Fruit fly (Drosophila melanogaster) whole organism, adult: ENCODE data around the gene Eip74EF.

Source experiments
- CG11617 ChIP-seq: fragments of 200-800 bp; sonication (Bioruptor generic); optimal IDR thresholded peaks from 2 replicates; lab custom pipeline; 2017; ENCODE audit warnings: mild to moderate bottlenecking, missing biosample characterization, missing genetic modification reagents, missing genetic modification characterization
- CG12768 ChIP-seq: fragments of 200-800 bp; sonication (Bioruptor generic); optimal IDR thresholded peaks from 2 replicates; lab custom pipeline; 2017; ENCODE audit warnings: missing biosample characterization, missing genetic modification characterization, mild to moderate bottlenecking, moderate library complexity, missing genetic modification reagents
- CG14711 ChIP-seq: fragments of 200-800 bp; sonication (Bioruptor generic); optimal IDR thresholded peaks from 2 replicates; lab custom pipeline; 2018; ENCODE audit warnings: missing biosample characterization, mild to moderate bottlenecking, missing genetic modification characterization, moderate library complexity
- CG1620 ChIP-seq: fragments of 200-800 bp; sonication (Bioruptor generic); optimal IDR thresholded peaks from 2 replicates; lab custom pipeline; 2016; ENCODE audit warnings: missing biosample characterization, missing genetic modification characterization
- CG33017 ChIP-seq: fragments of 200-800 bp; sonication (Bioruptor generic); optimal IDR thresholded peaks from 2 replicates; lab custom pipeline; 2018; ENCODE audit warnings: missing biosample characterization, mild to moderate bottlenecking, missing genetic modification characterization, moderate library complexity
- CG5204 ChIP-seq: fragments of 200-800 bp; sonication (Bioruptor generic); optimal IDR thresholded peaks from 2 replicates; lab custom pipeline; 2016; ENCODE audit warnings: missing biosample characterization, missing genetic modification characterization
- CG7045 ChIP-seq: fragments of 200-800 bp; sonication (Bioruptor generic); optimal IDR thresholded peaks from 2 replicates; lab custom pipeline; 2017; ENCODE audit warnings: missing biosample characterization, mild to moderate bottlenecking, missing genetic modification characterization
- CG7101 ChIP-seq: fragments of 200-800 bp; sonication (Bioruptor generic); optimal IDR thresholded peaks from 2 replicates; lab custom pipeline; 2018; ENCODE audit warnings: missing biosample characterization, mild to moderate bottlenecking, missing genetic modification characterization, moderate library complexity
- Clk ChIP-seq: fragments of 200-800 bp; sonication (Bioruptor generic); optimal IDR thresholded peaks from 2 replicates; lab custom pipeline; 2017; ENCODE audit warnings: missing biosample characterization, missing genetic modification characterization
- Crg-1 ChIP-seq: fragments of 200-800 bp; sonication (Bioruptor generic); optimal IDR thresholded peaks from 2 replicates; lab custom pipeline; 2016; ENCODE audit warnings: missing biosample characterization, missing genetic modification characterization
- Hr96 ChIP-seq: fragments of 200-800 bp; sonication (Bioruptor generic); optimal IDR thresholded peaks from 2 replicates; lab custom pipeline; 2016; ENCODE audit warnings: missing biosample characterization, missing genetic modification characterization
- Mnt ChIP-seq: fragments of 200-800 bp; sonication (Bioruptor generic); optimal IDR thresholded peaks from 2 replicates; lab custom pipeline; 2016; ENCODE audit warnings: missing biosample characterization, mild to moderate bottlenecking, missing genetic modification characterization
- bab1 ChIP-seq: fragments of 200-800 bp; sonication (Bioruptor generic); optimal IDR thresholded peaks from 3 replicates; lab custom pipeline; 2019; ENCODE audit warnings: missing biosample characterization, mild to moderate bottlenecking, missing genetic modification characterization, moderate library complexity
- cic ChIP-seq: fragments of 200-800 bp; sonication (Bioruptor generic); optimal IDR thresholded peaks from 2 replicates; lab custom pipeline; 2017; ENCODE audit warnings: missing biosample characterization, mild to moderate bottlenecking, missing genetic modification characterization, moderate library complexity
- cnc ChIP-seq, 2 experiments: fragments of >200 bp; optimal IDR thresholded peaks; 2 replicates each; lab custom pipeline; 2017
- kay ChIP-seq: fragments of 200-800 bp; sonication (Bioruptor generic); peaks from one replicate; lab custom pipeline; 2016; ENCODE audit warnings: missing biosample characterization, missing genetic modification characterization, borderline replicate concordance
- ovo ChIP-seq: fragments of 200-800 bp; sonication (Bioruptor generic); optimal IDR thresholded peaks from 2 replicates; lab custom pipeline; 2016; ENCODE audit warnings: missing biosample characterization, missing genetic modification characterization
- pad ChIP-seq: fragments of 200-800 bp; sonication (Bioruptor generic); optimal IDR thresholded peaks from 3 replicates; lab custom pipeline; 2017; ENCODE audit warnings: missing biosample characterization, missing genetic modification characterization, mild to moderate bottlenecking, moderate library complexity, missing genetic modification reagents
- tj ChIP-seq: fragments of 200-800 bp; sonication (Bioruptor generic); optimal IDR thresholded peaks from 3 replicates; lab custom pipeline; 2017; ENCODE audit warnings: missing biosample characterization, mild to moderate bottlenecking, missing genetic modification characterization, moderate library complexity
- toe ChIP-seq: fragments of 200-800 bp; sonication (Bioruptor generic); optimal IDR thresholded peaks from 2 replicates; lab custom pipeline; 2016; ENCODE audit warnings: missing biosample characterization, missing genetic modification characterization

Eip74EF gene

dm6 chr3L:17603528-17604414 lies 15.4 kb downstream of the Eip74EF start:
- peak; percentile 31 for TF ChIP-seq tj
- no peak for TF ChIP-seq Hr96 (GFP tag; lab: Kevin White, UChicago)
- TF ChIP-seq toe: no peak
- TF ChIP-seq CG12768 (GFP tag; lab: Kevin White, UChicago): peak; percentile 85
- peak; percentile 18 for TF ChIP-seq CG11617 (GFP tag; lab: Kevin White, UChicago)
- peak; percentile 96 for TF ChIP-seq cic (GFP tag; lab: Kevin White, UChicago)
- no peak for TF ChIP-seq CG1620 (GFP tag; lab: Kevin White, UChicago)
- peak; percentile 12 for TF ChIP-seq pad
- TF ChIP-seq kay: peak; percentile 83
- TF ChIP-seq bab1 (GFP tag; lab: Kevin White, UChicago): no peak
- peak; percentile 63 for TF ChIP-seq CG7101
- TF ChIP-seq CG33017 (tag; lab: Kevin White, UChicago): peak; percentile 49
- peak; percentile 79 for TF ChIP-seq ovo (GFP tag; lab: Kevin White, UChicago)
- TF ChIP-seq CG7045 (GFP tag; lab: Kevin White, UChicago): peak; percentile 55
- TF ChIP-seq CG14711 (tag; lab: Kevin White, UChicago): peak; percentile 40
- no peak for TF ChIP-seq Crg-1
- TF ChIP-seq Clk: no peak
- TF ChIP-seq cnc (optimal IDR thresholded peaks at IDR 0.05; lab: Kevin White, UChicago): no peak
- TF ChIP-seq Mnt (GFP tag; lab: Kevin White, UChicago): peak; percentile 53
- TF ChIP-seq CG5204: no peak

dm6 chr3L:17596897-17597296 lies 22.2 kb downstream of the Eip74EF start:
- TF ChIP-seq Hr96 (GFP tag; lab: Kevin White, UChicago) (no peak), CG11617 (GFP tag; lab: Kevin White, UChicago) (no peak), toe (no peak), CG33017 (tag; lab: Kevin White, UChicago) (no peak), bab1 (GFP tag; lab: Kevin White, UChicago) (peak; percentile 86), CG5204 (no peak), CG7045 (GFP tag; lab: Kevin White, UChicago) (no peak), tj (no peak), Crg-1 (no peak), Clk (no peak), CG1620 (GFP tag; lab: Kevin White, UChicago) (peak; percentile 56), CG7101 (peak; percentile 23), pad (peak; percentile 17), kay (no peak), CG12768 (GFP tag; lab: Kevin White, UChicago) (no peak), CG14711 (tag; lab: Kevin White, UChicago) (peak; percentile 29), Mnt (GFP tag; lab: Kevin White, UChicago) (no peak), cic (GFP tag; lab: Kevin White, UChicago) (peak; percentile 52), ovo (GFP tag; lab: Kevin White, UChicago) (no peak), cnc (optimal IDR thresholded peaks at IDR 0.05; lab: Kevin White, UChicago) (no peak)

dm6 chr3L:17595810-17596561 lies 23.1 kb downstream of the Eip74EF start:
- TF ChIP-seq cnc (optimal IDR thresholded peaks at IDR 0.05; lab: Kevin White, UChicago): no peak
- TF ChIP-seq CG7045 (GFP tag; lab: Kevin White, UChicago): no peak
- TF ChIP-seq cic (GFP tag; lab: Kevin White, UChicago): no peak
- TF ChIP-seq Clk: no peak
- TF ChIP-seq Mnt (GFP tag; lab: Kevin White, UChicago): no peak
- no peak for TF ChIP-seq pad
- TF ChIP-seq CG12768 (GFP tag; lab: Kevin White, UChicago): no peak
- TF ChIP-seq CG33017 (tag; lab: Kevin White, UChicago): no peak
- TF ChIP-seq CG14711 (tag; lab: Kevin White, UChicago): no peak

dm6 chr3L:17593174-17593573 lies 26.0 kb downstream of the Eip74EF start:
- TF ChIP-seq kay: no peak
- no peak for TF ChIP-seq CG1620 (GFP tag; lab: Kevin White, UChicago)
- TF ChIP-seq toe: no peak
- no peak for TF ChIP-seq Hr96 (GFP tag; lab: Kevin White, UChicago)
- TF ChIP-seq cnc (optimal IDR thresholded peaks at IDR 0.05; lab: Kevin White, UChicago): no peak
- TF ChIP-seq bab1 (GFP tag; lab: Kevin White, UChicago): no peak
- TF ChIP-seq CG12768 (GFP tag; lab: Kevin White, UChicago): peak; percentile 2
- TF ChIP-seq CG5204: no peak
- no peak for TF ChIP-seq CG7045 (GFP tag; lab: Kevin White, UChicago)

dm6 chr3L:17591217-17591467 lies 28.0 kb downstream of the Eip74EF start:
- TF ChIP-seq cic (GFP tag; lab: Kevin White, UChicago) (no peak), Clk (no peak), CG12768 (GFP tag; lab: Kevin White, UChicago) (no peak), CG11617 (GFP tag; lab: Kevin White, UChicago) (no peak), CG33017 (tag; lab: Kevin White, UChicago) (no peak), cnc (optimal IDR thresholded peaks at IDR 0.05; lab: Kevin White, UChicago) (no peak), CG7101 (no peak), pad (no peak), CG1620 (GFP tag; lab: Kevin White, UChicago) (no peak), CG5204 (no peak), bab1 (GFP tag; lab: Kevin White, UChicago) (no peak), Mnt (GFP tag; lab: Kevin White, UChicago) (no peak)
